Worm (Caenorhabditis elegans): ENCODE data around the gene ZK795.2.

The ZK795.2 gene

DNA sequence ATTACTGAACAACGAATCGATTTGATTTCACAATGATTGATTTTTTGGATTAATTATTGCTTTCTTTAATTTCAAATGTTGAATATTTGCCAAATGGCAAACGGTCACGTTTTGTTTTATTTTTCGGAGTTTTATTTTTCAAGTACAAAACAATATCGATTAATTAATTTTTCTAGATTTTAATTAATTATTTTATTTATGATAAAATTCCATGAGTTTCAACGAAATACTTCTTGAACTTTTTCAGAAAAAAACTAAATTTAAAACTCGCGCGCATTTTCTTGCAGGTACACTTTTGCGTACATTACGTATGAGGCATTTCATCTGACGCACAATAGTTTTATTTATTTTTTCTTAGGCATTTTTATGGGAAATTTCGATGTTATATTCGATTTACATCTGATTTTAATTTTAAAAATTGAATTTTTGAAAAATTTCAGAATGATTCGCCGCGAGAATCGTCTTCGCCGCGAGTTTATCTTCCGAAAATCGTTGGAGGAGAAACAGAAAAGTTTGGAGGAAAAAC is at the start of gene ZK795.2, which contains the start of gene ZK795.3:
TSS of gene ZK795.2 (minus strand) at position 51 of the 526 bp plus-strand sequence.
TSS of gene ZK795.3 (plus strand) at position 441 of the 526 bp plus-strand sequence.
- TF ChIP-seq W03F9.2 (tag; optimal IDR thresholded peaks at IDR 0.05) (peak; percentile 70), dao-5 (tag; optimal IDR thresholded peaks at IDR 0.05) (no peak)

DNA sequence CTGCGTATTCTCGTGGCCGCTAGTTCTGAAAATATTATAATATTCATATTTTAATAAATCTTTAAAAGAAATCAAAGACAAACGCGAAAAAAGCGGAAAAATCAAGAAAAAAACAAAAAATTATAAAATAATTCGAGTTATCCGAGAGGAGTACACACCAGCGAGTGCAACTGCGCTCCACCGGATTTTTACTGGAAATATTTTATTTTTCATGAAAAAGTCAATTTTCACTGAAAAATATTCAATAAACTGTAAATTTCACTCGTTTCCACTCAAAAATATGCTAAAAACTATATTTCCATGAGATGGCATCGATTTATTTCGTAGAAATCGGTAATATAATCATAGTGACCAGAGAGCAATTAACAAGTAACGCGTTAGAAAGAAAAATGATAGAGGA is 46.6 kb upstream of the ZK795.2 start, which contains the start of gene Y55D9A.2:
TSS of gene Y55D9A.2 (minus strand) at position 31 of the 400 bp plus-strand sequence.
- TF ChIP-seq him-1 (tag; optimal IDR thresholded peaks at IDR 0.05) = no peak
- peak; percentile 15 for TF ChIP-seq W03F9.2 (tag; optimal IDR thresholded peaks at IDR 0.05)
- TF ChIP-seq dao-5 (tag; optimal IDR thresholded peaks at IDR 0.05) = no peak

- no peak for TF ChIP-seq dao-5 (tag; optimal IDR thresholded peaks at IDR 0.05)
- no peak for TF ChIP-seq W03F9.2 (tag; optimal IDR thresholded peaks at IDR 0.05)
- no peak for TF ChIP-seq him-1 (tag; optimal IDR thresholded peaks at IDR 0.05)
Measured at ce11 chrIV:12600941-12601340, 42.2 kb upstream of the ZK795.2 start.

DNA sequence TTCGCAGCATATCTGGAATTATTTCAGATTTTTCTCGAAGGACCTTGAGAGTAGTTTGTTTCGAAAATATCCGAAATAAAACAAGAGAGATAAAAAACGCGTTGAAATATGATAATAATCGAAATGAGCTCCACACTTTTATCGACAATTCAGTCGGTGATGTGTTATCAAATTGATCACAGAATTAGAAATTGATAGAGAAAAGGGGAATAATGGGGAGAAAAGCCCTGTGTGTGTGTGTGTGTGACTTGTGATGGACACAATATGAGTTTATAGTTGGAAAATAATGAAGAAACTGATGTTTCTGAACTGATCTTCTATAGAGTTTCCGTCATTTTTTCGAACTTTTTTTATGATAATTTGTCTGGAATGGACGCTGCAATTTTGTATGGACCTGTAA is 40.4 kb upstream of the ZK795.2 start, which contains the start of gene pgp-1:
TSS of gene pgp-1 (minus strand) at position 12 of the 400 bp plus-strand sequence.
- TF ChIP-seq W03F9.2 (tag; optimal IDR thresholded peaks at IDR 0.05) (no peak), dao-5 (tag; optimal IDR thresholded peaks at IDR 0.05) (no peak), him-1 (tag; optimal IDR thresholded peaks at IDR 0.05) (no peak)

DNA sequence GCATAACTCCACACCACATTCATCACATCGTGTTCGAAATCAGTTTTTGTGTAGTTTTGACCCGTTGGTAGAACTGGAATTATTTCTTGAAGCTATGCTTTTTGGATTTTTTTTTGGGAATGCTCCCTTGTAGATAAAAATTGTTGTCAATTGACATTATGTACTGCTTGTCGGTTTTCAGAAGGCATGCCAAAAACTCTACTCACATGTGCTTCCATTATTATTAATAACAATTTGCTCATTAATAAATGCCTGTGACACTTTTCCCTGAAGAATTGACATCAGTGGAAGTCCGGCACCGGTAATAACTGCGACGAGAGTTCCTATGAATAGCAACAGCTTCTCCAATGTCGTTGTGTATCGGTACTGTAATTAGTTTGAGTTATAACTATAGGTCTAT is 38.2 kb upstream of the ZK795.2 start:
- TF ChIP-seq dao-5 (tag; optimal IDR thresholded peaks at IDR 0.05) (no peak), W03F9.2 (tag; optimal IDR thresholded peaks at IDR 0.05) (no peak), him-1 (tag; optimal IDR thresholded peaks at IDR 0.05) (no peak)

DNA sequence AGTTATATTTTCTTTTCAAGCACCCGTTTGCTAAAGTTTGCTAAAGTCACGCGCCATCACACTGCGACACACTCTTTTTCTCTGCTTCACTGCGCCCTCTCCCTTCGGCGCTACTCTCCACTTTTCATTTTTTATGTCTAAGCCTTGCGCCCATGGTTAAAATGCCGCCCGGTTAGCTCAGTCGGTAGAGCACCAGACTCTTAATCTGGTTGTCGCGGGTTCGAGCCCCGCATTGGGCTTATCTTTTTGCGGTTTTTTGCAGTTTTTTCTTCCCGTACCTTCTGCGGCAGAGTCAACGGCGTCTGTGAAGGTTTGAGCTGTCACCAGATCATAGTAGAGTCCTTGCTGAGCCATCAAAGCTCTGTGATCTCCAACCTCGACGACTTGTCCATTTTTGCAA is 35.8 kb upstream of the ZK795.2 start:
- TF ChIP-seq him-1 (tag; optimal IDR thresholded peaks at IDR 0.05) (peak; percentile 74), dao-5 (tag; optimal IDR thresholded peaks at IDR 0.05) (peak; percentile 52), W03F9.2 (tag; optimal IDR thresholded peaks at IDR 0.05) (no peak)

- no peak for TF ChIP-seq him-1 (tag; optimal IDR thresholded peaks at IDR 0.05)
Measured at ce11 chrIV:12590373-12590772, 31.6 kb upstream of the ZK795.2 start, which contains the start of gene cul-6. Gene cul-6 (minus strand): TSS chrIV:12590451.

DNA sequence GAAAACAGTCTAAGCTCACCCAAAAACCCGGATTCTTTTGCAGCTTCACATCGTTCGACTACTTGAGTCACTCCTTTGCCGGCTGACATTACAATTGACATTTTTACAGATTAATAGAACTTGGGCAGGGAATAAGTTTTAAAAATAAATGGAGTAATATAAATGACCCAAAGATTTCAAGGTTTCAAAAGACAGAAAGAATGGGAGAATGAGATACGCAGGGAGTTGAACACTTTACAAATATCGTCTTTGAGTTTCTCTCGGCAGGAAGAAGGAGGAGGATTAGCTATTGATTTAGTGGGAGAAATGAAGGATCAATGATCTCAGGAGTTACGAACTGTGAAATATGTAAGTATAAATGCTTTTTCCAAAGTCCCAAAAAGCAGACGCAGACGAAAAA is 27.2 kb upstream of the ZK795.2 start, which contains the start of gene K08E7.8:
TSS of gene K08E7.8 (minus strand) at position 101 of the 400 bp plus-strand sequence.
- no peak for TF ChIP-seq dao-5 (tag; optimal IDR thresholded peaks at IDR 0.05)
- TF ChIP-seq him-1 (tag; optimal IDR thresholded peaks at IDR 0.05) = no peak

ce11 chrIV:12584146-12584545 is 25.4 kb upstream of the ZK795.2 start:
- TF ChIP-seq him-1 (tag; optimal IDR thresholded peaks at IDR 0.05) (peak; percentile 29), dao-5 (tag; optimal IDR thresholded peaks at IDR 0.05) (no peak), W03F9.2 (tag; optimal IDR thresholded peaks at IDR 0.05) (no peak)

DNA sequence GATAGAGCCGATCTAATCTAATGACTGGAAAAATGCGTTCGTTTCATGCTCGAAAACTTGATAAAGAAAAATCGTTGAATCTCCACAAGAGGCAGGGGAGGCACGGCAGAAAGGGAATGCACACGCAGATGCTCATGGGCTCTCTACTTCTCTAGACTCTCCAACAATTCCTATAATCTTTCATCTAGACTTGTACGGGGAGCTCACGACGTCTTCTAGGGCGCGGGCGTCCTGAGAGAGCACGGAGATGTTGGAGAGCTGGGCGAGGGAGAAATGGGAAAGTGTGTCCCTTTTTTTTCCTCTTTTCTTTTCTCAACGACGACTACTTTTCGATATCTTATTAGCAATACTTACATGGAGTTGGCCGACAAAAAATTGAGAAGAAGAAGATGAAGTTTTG is 24.4 kb upstream of the ZK795.2 start:
- TF ChIP-seq dao-5 (tag; optimal IDR thresholded peaks at IDR 0.05) = no peak
- TF ChIP-seq him-1 (tag; optimal IDR thresholded peaks at IDR 0.05) = no peak
- no peak for TF ChIP-seq W03F9.2 (tag; optimal IDR thresholded peaks at IDR 0.05)

ce11 chrIV:12581046-12581445 is 22.3 kb upstream of the ZK795.2 start, which contains the start of gene K08E7.6:
Gene K08E7.6 (minus strand): TSS chrIV:12581146.
- TF ChIP-seq dao-5 (tag; optimal IDR thresholded peaks at IDR 0.05) = no peak
- TF ChIP-seq him-1 (tag; optimal IDR thresholded peaks at IDR 0.05) = no peak
- no peak for TF ChIP-seq W03F9.2 (tag; optimal IDR thresholded peaks at IDR 0.05)

- TF ChIP-seq dao-5 (tag; optimal IDR thresholded peaks at IDR 0.05) = no peak
- TF ChIP-seq him-1 (tag; optimal IDR thresholded peaks at IDR 0.05) = no peak
- TF ChIP-seq W03F9.2 (tag; optimal IDR thresholded peaks at IDR 0.05) = no peak
Measured at ce11 chrIV:12574265-12574664, 15.5 kb upstream of the ZK795.2 start.

ce11 chrIV:12573068-12573467 is 14.3 kb upstream of the ZK795.2 start, which contains the start of gene K08E7.5:
Gene K08E7.5 (plus strand): TSS chrIV:12573368.
- TF ChIP-seq dao-5 (tag; optimal IDR thresholded peaks at IDR 0.05) = no peak
- no peak for TF ChIP-seq him-1 (tag; optimal IDR thresholded peaks at IDR 0.05)
- no peak for TF ChIP-seq W03F9.2 (tag; optimal IDR thresholded peaks at IDR 0.05)

ce11 chrIV:12571047-12571446 is 12.3 kb upstream of the ZK795.2 start, which contains the start of gene K08E7.4:
Gene K08E7.4 (minus strand): TSS chrIV:12571147.
- TF ChIP-seq W03F9.2 (tag; optimal IDR thresholded peaks at IDR 0.05) (no peak), him-1 (tag; optimal IDR thresholded peaks at IDR 0.05) (no peak), dao-5 (tag; optimal IDR thresholded peaks at IDR 0.05) (no peak)

DNA sequence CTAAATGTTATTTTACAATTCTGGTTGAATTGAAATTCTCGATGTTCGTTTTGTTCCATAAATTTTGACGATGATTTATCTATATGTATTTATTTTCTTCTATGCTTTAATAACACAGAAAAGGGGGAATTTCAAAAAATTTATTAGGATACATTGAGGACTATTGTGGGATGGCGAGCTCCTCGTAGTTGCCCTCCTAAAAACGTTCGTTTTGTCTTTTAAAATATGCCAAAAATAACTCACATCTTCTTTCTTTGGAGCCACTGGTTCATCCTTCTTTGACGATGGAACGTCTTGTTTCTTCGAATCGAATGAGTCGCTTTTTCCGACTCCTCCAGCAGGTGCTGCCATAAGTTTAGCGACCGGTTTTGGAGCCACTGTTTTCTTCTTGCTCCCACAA is 11.8 kb upstream of the ZK795.2 start:
- TF ChIP-seq dao-5 (tag; optimal IDR thresholded peaks at IDR 0.05) = no peak
- no peak for TF ChIP-seq him-1 (tag; optimal IDR thresholded peaks at IDR 0.05)
- no peak for TF ChIP-seq W03F9.2 (tag; optimal IDR thresholded peaks at IDR 0.05)

Data from whole organism, L4/young adult.